Worm (Caenorhabditis elegans): ENCODE measurements around the gene C16C8.20.

C16C8.20 gene

ce11 chrII:3439842-3440640 lies 6.7 kb upstream of the C16C8.20 start:
- TF ChIP-seq snpc-4 (GFP tag; optimal IDR thresholded peaks at IDR 0.05): no peak
- TF ChIP-seq snpc-4 (tag; optimal IDR thresholded peaks at IDR 0.05): peak in 2 of 4 experiments; percentile 36 to 78
- TF ChIP-seq snpc-1.1 (tag; optimal IDR thresholded peaks at IDR 0.05; ENCODE audit: insufficient read depth): peak; percentile 29
- no peak for TF ChIP-seq egl-44 (GFP tag; IDR thresholded peaks at IDR 0.05)
- no peak for TF ChIP-seq aptf-2 (GFP tag; conservative IDR thresholded peaks at IDR 0.05)

DNA sequence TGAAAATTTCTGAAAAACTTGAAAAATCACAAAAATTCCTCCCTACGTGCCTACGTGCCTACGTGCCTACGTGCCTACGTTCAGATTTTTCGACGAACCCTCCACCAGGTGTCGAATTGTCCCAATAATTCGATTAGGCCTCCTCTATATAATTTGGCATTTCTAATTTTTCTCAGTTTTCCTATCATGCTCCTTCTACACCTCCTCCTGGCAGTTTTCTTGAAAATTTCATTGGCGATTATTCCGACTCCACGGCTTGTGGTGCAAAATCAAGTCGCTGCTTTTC lies 6.2 kb upstream of the C16C8.20 start, which contains the start of gene C16C8.17:
Gene C16C8.17 (plus strand): TSS at position 187 of the 286 bp plus-strand sequence.
- TF ChIP-seq hlh-26 (GFP tag; conservative IDR thresholded peaks at IDR 0.05) (no peak), rec-8 (tag; optimal IDR thresholded peaks at IDR 0.05) (no peak), ccch-3 (GFP tag; optimal IDR thresholded peaks at IDR 0.05) (no peak), cebp-2 (GFP tag; IDR thresholded peaks at IDR 0.05) (no peak), nhr-80 (tag; optimal IDR thresholded peaks at IDR 0.05) (no peak), F39B2.1 (GFP tag; IDR thresholded peaks at IDR 0.05) (no peak), snpc-1.1 (tag; optimal IDR thresholded peaks at IDR 0.05; ENCODE audit: insufficient read depth) (no peak), let-526 (GFP tag; IDR thresholded peaks at IDR 0.05) (no peak), dpl-1 (GFP tag; optimal IDR thresholded peaks at IDR 0.05) (no peak), T26A5.8 (tag; optimal IDR thresholded peaks at IDR 0.05) (no peak), F23B12.7 (tag; optimal IDR thresholded peaks at IDR 0.05; ENCODE audit: insufficient read depth) (no peak), F49E8.2 (tag; optimal IDR thresholded peaks at IDR 0.05; ENCODE audit: insufficient read depth) (no peak)

ce11 chrII:3441377-3441776 lies 5.4 kb upstream of the C16C8.20 start, which contains the start of gene C16C8.27:
TSS of gene C16C8.27 (plus strand) at chrII:3441677.
- TF ChIP-seq nhr-80 (tag; optimal IDR thresholded peaks at IDR 0.05): no peak
- TF ChIP-seq Y95B8A.8 (GFP tag; IDR thresholded peaks at IDR 0.05): no peak
- no peak for TF ChIP-seq akir-1 (GFP tag; optimal IDR thresholded peaks at IDR 0.05)

ce11 chrII:3443154-3443553 lies 3.6 kb upstream of the C16C8.20 start, which contains the start of gene C16C8.22:
TSS of gene C16C8.22 (minus strand) at chrII:3443254.
- no peak for TF ChIP-seq Y95B8A.8 (GFP tag; IDR thresholded peaks at IDR 0.05)
- no peak for TF ChIP-seq F55B11.4 (tag; optimal IDR thresholded peaks at IDR 0.05; ENCODE audit: borderline replicate concordance, insufficient read depth)
- no peak for TF ChIP-seq F10E7.11 (tag; optimal IDR thresholded peaks at IDR 0.05)
- no peak for TF ChIP-seq snpc-1.3 (tag; optimal IDR thresholded peaks at IDR 0.05; ENCODE audit: insufficient read depth)
- TF ChIP-seq ama-1 (optimal IDR thresholded peaks at IDR 0.05): no peak
- TF ChIP-seq ama-1 (GFP tag; optimal IDR thresholded peaks at IDR 0.05): no peak
- TF ChIP-seq F49E8.2 (tag; optimal IDR thresholded peaks at IDR 0.05; ENCODE audit: insufficient read depth): no peak

ce11 chrII:3444280-3444679 lies 2.5 kb upstream of the C16C8.20 start, which contains the start of gene C16C8.4:
TSS of gene C16C8.4 (minus strand) at chrII:3444380.
- TF ChIP-seq nhr-120 (GFP tag; IDR thresholded peaks at IDR 0.05): no peak
- TF ChIP-seq lsl-1 (GFP tag; optimal IDR thresholded peaks at IDR 0.05): peak; percentile 58

DNA sequence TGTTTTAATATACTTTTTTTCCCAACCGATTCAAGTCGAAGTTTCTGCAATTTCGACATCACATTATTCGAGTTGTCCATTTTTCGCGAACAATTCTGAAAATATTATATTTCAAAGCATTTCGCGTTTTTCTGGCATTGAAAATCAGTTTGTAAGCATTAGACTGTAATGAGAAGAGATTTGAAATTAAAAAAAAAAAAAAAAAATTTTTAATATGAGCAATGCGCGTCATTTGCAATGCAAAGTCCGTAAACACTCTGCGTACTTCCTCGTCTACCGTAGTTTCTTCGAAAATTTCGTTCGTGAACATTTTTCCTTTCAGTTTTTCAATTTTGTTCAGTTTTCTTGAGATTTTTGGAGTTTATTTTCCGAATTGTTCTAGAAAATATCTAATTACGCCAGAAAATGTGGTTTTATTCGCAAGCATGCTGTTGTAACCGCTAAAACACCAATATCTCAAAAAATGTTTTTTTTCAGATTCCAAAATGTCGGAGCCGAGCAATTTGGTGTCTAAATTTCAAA lies 1.4 kb upstream of the C16C8.20 start, which contains the start of the genes C16C8.5 and C16C8.16:
Gene C16C8.5 (minus strand): TSS at position 101 of the 522 bp plus-strand sequence.
Gene C16C8.16 (plus strand): TSS at position 472 of the 522 bp plus-strand sequence.
- TF ChIP-seq mcd-1 (GFP tag; IDR thresholded peaks at IDR 0.05) (no peak), sptf-2 (GFP tag; optimal IDR thresholded peaks at IDR 0.05) (no peak), madf-6 (GFP tag; IDR thresholded peaks at IDR 0.05) (peak; percentile 21; the same call in 1 of the 2 replicates), lin-40 (tag; optimal IDR thresholded peaks at IDR 0.05) (no peak), lsl-1 (GFP tag; optimal IDR thresholded peaks at IDR 0.05) (peak; percentile 71)

Data from whole organism, young adult.